Fruit fly (Drosophila melanogaster) whole organism, prepupa: ENCODE measurements around the gene FER.

Source experiments
- CG9139 ChIP-seq: fragments of 200-800 bp; sonication (Bioruptor generic); optimal IDR thresholded peaks from 3 replicates; lab custom pipeline; 2017; ENCODE audit warnings: missing biosample characterization, mild to moderate bottlenecking, missing genetic modification characterization
- Eip78C ChIP-seq: fragments of 200-800 bp; sonication (Bioruptor generic); peaks from one replicate; lab custom pipeline; 2016; ENCODE audit warnings: missing biosample characterization, missing genetic modification characterization
- Smox ChIP-seq: fragments of 200-800 bp; sonication (Bioruptor generic); optimal IDR thresholded peaks from 3 replicates; lab custom pipeline; 2016; ENCODE audit warnings: missing biosample characterization, missing genetic modification characterization
- eg ChIP-seq: fragments of 200-800 bp; sonication (Bioruptor generic); IDR thresholded peaks from 3 replicates; pipeline ENCODE4 v1.3.6; 2022; ENCODE audit warnings: missing biosample characterization, missing genetic modification characterization
- spab ChIP-seq: fragments of 200-800 bp; sonication (Bioruptor generic); optimal IDR thresholded peaks from 2 replicates; lab custom pipeline; 2017; ENCODE audit warnings: missing biosample characterization, mild to moderate bottlenecking, missing genetic modification characterization, missing genetic modification reagents

DNA sequence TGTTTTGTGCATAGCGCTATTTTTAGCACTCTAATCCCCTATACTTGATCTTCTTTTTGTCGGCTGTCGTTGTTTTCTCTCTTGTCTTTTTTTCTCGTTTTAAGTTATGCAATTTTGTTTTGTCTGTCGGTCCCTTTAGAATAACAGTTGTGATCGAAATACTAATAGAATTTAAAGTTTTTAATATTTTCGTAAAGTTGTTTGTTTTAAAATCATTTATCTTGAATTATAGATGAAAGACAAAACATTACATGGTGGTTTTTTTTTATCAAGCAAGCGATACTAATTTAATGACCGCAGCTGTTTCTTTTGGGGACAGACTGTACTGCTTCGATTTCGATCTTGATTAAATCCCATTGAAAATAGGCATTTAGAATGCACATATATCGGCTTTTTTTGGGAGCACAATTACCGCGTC, 49.5 kb downstream of the FER start:
- TF ChIP-seq CG9139 (GFP tag; lab: Kevin White, UChicago) (no peak), spab (GFP tag; lab: Kevin White, UChicago) (no peak), eg (GFP tag; lab: Robert Waterston, UW) (peak; percentile 69), Eip78C (GFP tag; lab: Kevin White, UChicago) (peak; percentile 85), Smox (peak; percentile 37)
